Worm (Caenorhabditis elegans): Measurements from ENCODE around the gene gob-1.

- no peak for TF ChIP-seq him-1 (tag; optimal IDR thresholded peaks at IDR 0.05)
- no peak for TF ChIP-seq dao-5 (tag; optimal IDR thresholded peaks at IDR 0.05)
- no peak for TF ChIP-seq W03F9.2 (tag; optimal IDR thresholded peaks at IDR 0.05)
Measured at ce11 chrX:15533260-15533659, 39.9 kb downstream of the gob-1 start.
